Worm (Caenorhabditis elegans): ENCODE results near the gene C25F9.8.

DNA sequence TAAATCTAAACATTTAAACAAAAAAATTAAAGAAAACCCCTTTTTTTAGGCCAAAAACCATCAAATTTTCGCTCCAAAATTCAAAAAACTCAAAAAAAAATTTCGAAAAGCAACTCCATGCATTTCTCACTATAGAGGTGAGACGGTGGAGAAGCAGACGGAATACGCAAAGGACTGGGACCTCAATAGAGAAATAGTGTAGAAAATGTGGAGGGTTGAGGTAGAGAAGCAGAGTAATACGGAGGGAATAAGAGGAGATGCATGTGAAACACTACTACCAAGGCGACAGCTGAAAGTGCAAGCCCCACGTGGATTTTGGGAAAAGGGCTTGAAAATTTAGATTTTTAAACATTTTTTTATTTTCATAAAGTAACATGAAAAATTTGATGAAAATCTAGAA, 3.6 kb upstream of the C25F9.8 start:
- no peak for TF ChIP-seq nhr-77 (tag; optimal IDR thresholded peaks at IDR 0.05)
- TF ChIP-seq snpc-4 (tag; optimal IDR thresholded peaks at IDR 0.05) = no peak
- no peak for TF ChIP-seq ztf-11 (tag; optimal IDR thresholded peaks at IDR 0.05)
- no peak for TF ChIP-seq lin-11 (tag; optimal IDR thresholded peaks at IDR 0.05)
- no peak for TF ChIP-seq egl-27 (tag; optimal IDR thresholded peaks at IDR 0.05)

All from whole organism, L2 larva.